Fruit fly (Drosophila melanogaster) whole organism, embryonic: Measurements from ENCODE around the gene CG5902.

Experiments used
- Ada2b ChIP-seq: fragments of 200-800 bp; sonication (Bioruptor generic); IDR thresholded peaks from 2 replicates; pipeline ENCODE4 v1.3.6; 2022; ENCODE audit warnings: missing biosample characterization, missing genetic modification characterization
- Aef1 ChIP-seq: fragments of 200-800 bp; sonication (Bioruptor generic); IDR thresholded peaks from 3 replicates; pipeline ENCODE4 v1.3.6; 2022; ENCODE audit warnings: missing biosample characterization, missing genetic modification characterization
- B-H2 ChIP-seq: fragments of 200-800 bp; sonication (Bioruptor generic); optimal IDR thresholded peaks from 2 replicates; lab custom pipeline; 2018; ENCODE audit warnings: missing biosample characterization, mild to moderate bottlenecking, missing genetic modification characterization
- CG10321 ChIP-seq: fragments of 200-800 bp; sonication (Bioruptor generic); IDR thresholded peaks from 2 replicates; pipeline ENCODE4 v1.3.6; 2022; ENCODE audit warnings: missing biosample characterization, missing genetic modification characterization
- CG10462 ChIP-seq: fragments of 200-800 bp; sonication (Bioruptor generic); optimal IDR thresholded peaks from 2 replicates; lab custom pipeline; 2016; ENCODE audit warnings: missing biosample characterization, missing genetic modification characterization
- CG10543 ChIP-seq: fragments of 200-800 bp; sonication (Bioruptor generic); optimal IDR thresholded peaks from 3 replicates; lab custom pipeline; 2017; ENCODE audit warnings: missing biosample characterization, mild to moderate bottlenecking, missing genetic modification characterization, moderate library complexity
- CG10565 ChIP-seq: fragments of 200-800 bp; sonication (Bioruptor generic); optimal IDR thresholded peaks from 3 replicates; lab custom pipeline; 2016; ENCODE audit warnings: missing biosample characterization, mild to moderate bottlenecking, missing genetic modification characterization
- CG13287 ChIP-seq: fragments of 200-800 bp; sonication (Bioruptor generic); IDR thresholded peaks from 2 replicates; pipeline ENCODE4 v1.3.6; 2022; ENCODE audit warnings: missing biosample characterization, missing genetic modification characterization; ENCODE audit not compliant: partially characterized antibody
- CG13424 ChIP-seq: fragments of 200-800 bp; sonication (Bioruptor generic); optimal IDR thresholded peaks from 2 replicates; lab custom pipeline; 2019; ENCODE audit warnings: missing biosample characterization, mild to moderate bottlenecking, missing genetic modification characterization, moderate library complexity
- CG13894 ChIP-seq: fragments of 200-800 bp; sonication (Bioruptor generic); optimal IDR thresholded peaks from 3 replicates; lab custom pipeline; 2018; ENCODE audit warnings: missing biosample characterization, mild to moderate bottlenecking, missing genetic modification characterization, moderate library complexity
- CG1602 ChIP-seq: fragments of 200-800 bp; sonication (Bioruptor generic); optimal IDR thresholded peaks from 3 replicates; lab custom pipeline; 2016; ENCODE audit warnings: missing biosample characterization, missing genetic modification characterization
- CG17612 ChIP-seq: fragments of 200-800 bp; sonication (Bioruptor generic); IDR thresholded peaks from 2 replicates; pipeline ENCODE4 v1.3.6; 2022; ENCODE audit warnings: missing biosample characterization, missing genetic modification characterization
- CG17802 ChIP-seq: fragments of 200-800 bp; sonication (Bioruptor generic); optimal IDR thresholded peaks from 2 replicates; lab custom pipeline; 2018; ENCODE audit warnings: missing biosample characterization, mild to moderate bottlenecking, missing genetic modification characterization, moderate library complexity
- CG18476 ChIP-seq: fragments of 200-800 bp; sonication (Bioruptor generic); optimal IDR thresholded peaks from 2 replicates; lab custom pipeline; 2016; ENCODE audit warnings: missing biosample characterization, mild to moderate bottlenecking, missing genetic modification characterization
- CG2116 ChIP-seq: fragments of 200-800 bp; sonication (Bioruptor generic); optimal IDR thresholded peaks from 3 replicates; lab custom pipeline; 2018; ENCODE audit warnings: missing biosample characterization, mild to moderate bottlenecking, missing genetic modification characterization
- CG32532 ChIP-seq: fragments of 200-800 bp; sonication (Bioruptor generic); IDR thresholded peaks from 2 replicates; pipeline ENCODE4 v1.3.6; 2022; ENCODE audit warnings: missing biosample characterization, missing genetic modification characterization
- CG34422 ChIP-seq: fragments of 200-800 bp; sonication (Bioruptor generic); IDR thresholded peaks from 3 replicates; pipeline ENCODE4 v1.3.6; 2022; ENCODE audit warnings: missing biosample characterization, missing genetic modification characterization
- CG3838 ChIP-seq: fragments of 200-800 bp; sonication (Bioruptor generic); optimal IDR thresholded peaks from 3 replicates; lab custom pipeline; 2016; ENCODE audit warnings: missing biosample characterization, missing genetic modification characterization
- CG4282 ChIP-seq: fragments of 200-800 bp; sonication (Bioruptor generic); optimal IDR thresholded peaks from 2 replicates; lab custom pipeline; 2016; ENCODE audit warnings: missing biosample characterization, missing genetic modification characterization
- CG4328 ChIP-seq: fragments of 200-800 bp; sonication (Bioruptor generic); optimal IDR thresholded peaks from 3 replicates; lab custom pipeline; 2017; ENCODE audit warnings: missing biosample characterization, missing genetic modification reagents, missing genetic modification characterization
- CG4617 ChIP-seq: fragments of 200-800 bp; sonication (Bioruptor generic); optimal IDR thresholded peaks from 3 replicates; lab custom pipeline; 2016; ENCODE audit warnings: missing biosample characterization, missing genetic modification characterization, borderline replicate concordance
- CG7556 ChIP-seq: fragments of 200-800 bp; sonication (Bioruptor generic); optimal IDR thresholded peaks from 2 replicates; lab custom pipeline; 2017; ENCODE audit warnings: missing biosample characterization, mild to moderate bottlenecking, missing genetic modification characterization
- CG9932 ChIP-seq: fragments of 200-800 bp; sonication (Bioruptor generic); IDR thresholded peaks from 2 replicates; pipeline ENCODE4 v1.3.6; 2022; ENCODE audit warnings: missing biosample characterization, missing genetic modification characterization
- E2f1 ChIP-seq: fragments of 200-800 bp; sonication (Bioruptor generic); IDR thresholded peaks from 2 replicates; pipeline ENCODE4 v1.3.6; 2022; ENCODE audit warnings: missing biosample characterization, missing genetic modification characterization
- Ets97D ChIP-seq: fragments of 200-800 bp; sonication (Bioruptor generic); optimal IDR thresholded peaks from 3 replicates; lab custom pipeline; 2016; ENCODE audit warnings: missing biosample characterization, missing genetic modification characterization
- Fer1 ChIP-seq: fragments of 200-800 bp; sonication (Bioruptor generic); optimal IDR thresholded peaks from 2 replicates; lab custom pipeline; 2017; ENCODE audit warnings: missing biosample characterization, mild to moderate bottlenecking, missing genetic modification characterization
- HLHmδ ChIP-seq: fragments of 200-800 bp; sonication (Bioruptor generic); optimal IDR thresholded peaks from 2 replicates; lab custom pipeline; 2018; ENCODE audit warnings: missing biosample characterization, mild to moderate bottlenecking, missing genetic modification characterization, moderate library complexity
- Kr ChIP-seq: fragments of 200-800 bp; sonication (Bioruptor generic); optimal IDR thresholded peaks from 2 replicates; lab custom pipeline; 2017; ENCODE audit warnings: missing biosample characterization, mild to moderate bottlenecking, missing genetic modification characterization
- Meics ChIP-seq: fragments of 200-800 bp; sonication (Bioruptor generic); optimal IDR thresholded peaks from 2 replicates; lab custom pipeline; 2017; ENCODE audit warnings: missing biosample characterization, mild to moderate bottlenecking, missing genetic modification characterization
- Nf-YB ChIP-seq: fragments of 200-800 bp; sonication (Bioruptor generic); optimal IDR thresholded peaks from 3 replicates; lab custom pipeline; 2019; ENCODE audit warnings: missing biosample characterization, mild to moderate bottlenecking, missing genetic modification characterization, moderate library complexity
- Scr ChIP-seq: fragments of 200-800 bp; sonication (Bioruptor generic); IDR thresholded peaks from 2 replicates; pipeline ENCODE4 v1.3.6; 2022; ENCODE audit warnings: missing biosample characterization, missing genetic modification characterization; ENCODE audit not compliant: partially characterized antibody
- Stat92E ChIP-seq, 3 experiments: fragments of >200 bp in 2 of 3; fragments of 200-800 bp in 1 of 3; sonication (Bioruptor generic) in 1 of 3; optimal IDR thresholded peaks; 2 replicates each; lab custom pipeline; 2017 to 2019; ENCODE audit warnings: missing biosample characterization in 3 of 3, missing genetic modification characterization in 3 of 3, mild to moderate bottlenecking in 1 of 3, moderate library complexity in 1 of 3
- ato ChIP-seq: fragments of 200-800 bp; sonication (Bioruptor generic); IDR thresholded peaks from 2 replicates; pipeline ENCODE4 v1.3.6; 2022; ENCODE audit warnings: missing biosample characterization, missing genetic modification characterization; ENCODE audit not compliant: partially characterized antibody
- bab2 ChIP-seq: fragments of 200-800 bp; sonication (Bioruptor generic); optimal IDR thresholded peaks from 2 replicates; lab custom pipeline; 2016; ENCODE audit warnings: missing biosample characterization, missing genetic modification characterization
- br ChIP-seq: fragments of >200 bp; optimal IDR thresholded peaks from 2 replicates; lab custom pipeline; 2017
- crol ChIP-seq: fragments of 200-800 bp; sonication (Bioruptor generic); IDR thresholded peaks from 2 replicates; pipeline ENCODE4 v1.3.6; 2022; ENCODE audit warnings: missing biosample characterization, missing genetic modification characterization
- en ChIP-seq: fragments of 200-800 bp; sonication (Bioruptor generic); optimal IDR thresholded peaks from 2 replicates; lab custom pipeline; 2016; ENCODE audit warnings: missing biosample characterization, missing genetic modification characterization
- eyg ChIP-seq: fragments of 200-800 bp; sonication (Bioruptor generic); optimal IDR thresholded peaks from 3 replicates; lab custom pipeline; 2016; ENCODE audit warnings: missing biosample characterization, missing genetic modification characterization
- fd96Cb ChIP-seq: fragments of 200-800 bp; sonication (Bioruptor generic); optimal IDR thresholded peaks from 2 replicates; lab custom pipeline; 2018; ENCODE audit warnings: missing biosample characterization, mild to moderate bottlenecking, missing genetic modification characterization, moderate library complexity
- fru ChIP-seq: fragments of >200 bp; optimal IDR thresholded peaks from 2 replicates; lab custom pipeline; 2017
- jigr1 ChIP-seq: fragments of 200-800 bp; sonication (Bioruptor generic); IDR thresholded peaks from 3 replicates; pipeline ENCODE4 v1.3.6; 2022; ENCODE audit warnings: missing biosample characterization, missing genetic modification characterization
- lilli ChIP-seq: fragments of 200-800 bp; sonication (Bioruptor generic); optimal IDR thresholded peaks from 3 replicates; lab custom pipeline; 2016; ENCODE audit warnings: missing biosample characterization, missing genetic modification characterization
- maf-S ChIP-seq: fragments of 200-800 bp; sonication (Bioruptor generic); optimal IDR thresholded peaks from 2 replicates; lab custom pipeline; 2016; ENCODE audit warnings: missing biosample characterization, missing genetic modification characterization
- nau ChIP-seq: fragments of 200-800 bp; sonication (Bioruptor generic); optimal IDR thresholded peaks from 3 replicates; lab custom pipeline; 2017; ENCODE audit warnings: missing biosample characterization, mild to moderate bottlenecking, missing genetic modification characterization, missing genetic modification reagents
- otp ChIP-seq: fragments of 200-800 bp; sonication (Bioruptor generic); IDR thresholded peaks from 3 replicates; pipeline ENCODE4, ENCODE4 v1.3.6; 2022; ENCODE audit warnings: missing biosample characterization, missing genetic modification characterization
- ranshi ChIP-seq: fragments of 200-800 bp; sonication (Bioruptor generic); IDR thresholded peaks from 2 replicates; pipeline ENCODE4 v1.3.6; 2022; ENCODE audit warnings: missing biosample characterization, missing genetic modification characterization
- repo ChIP-seq: fragments of 200-800 bp; sonication (Bioruptor generic); optimal IDR thresholded peaks from 2 replicates; lab custom pipeline; 2016; ENCODE audit warnings: missing biosample characterization, missing genetic modification characterization
- ro ChIP-seq: fragments of 200-800 bp; sonication (Bioruptor generic); IDR thresholded peaks from 2 replicates; pipeline ENCODE4 v1.3.6; 2022; ENCODE audit warnings: missing biosample characterization, missing genetic modification characterization
- tgo ChIP-seq: fragments of 200-800 bp; sonication (Bioruptor generic); IDR thresholded peaks from 3 replicates; pipeline ENCODE4 v1.3.6; 2022; ENCODE audit warnings: missing biosample characterization, missing genetic modification characterization
- tio ChIP-seq: fragments of 200-800 bp; sonication (Bioruptor generic); optimal IDR thresholded peaks from 2 replicates; lab custom pipeline; 2017; ENCODE audit warnings: missing biosample characterization, missing genetic modification characterization, inconsistent platforms

Gene CG5902

dm6 chr3R:23958091-23958838, 28.2 kb upstream of the CG5902 start, which contains the start of the genes GluProRS and AP-1sigma (continued):
- TF ChIP-seq CG17612 (peak; percentile 84), ranshi (GFP tag; lab: Robert Waterston, UW) (peak; percentile 95), Stat92E (GFP tag; optimal IDR thresholded peaks at IDR 0.05; lab: Kevin White, UChicago) (peak in 1 of 3 experiments; percentile 67), CG4617 (GFP tag; lab: Kevin White, UChicago) (peak; percentile 96), Kr (no peak), Aef1 (GFP tag; lab: Robert Waterston, UW) (peak; percentile 95), lilli (GFP tag; lab: Kevin White, UChicago) (peak; percentile 95), Scr (GFP tag; lab: Robert Waterston, UW) (peak; percentile 97), E2f1 (GFP tag; lab: Robert Waterston, UW) (peak; percentile 96), nau (no peak), CG10462 (GFP tag; lab: Kevin White, UChicago) (peak; percentile 75), crol (GFP tag; lab: Robert Waterston, UW) (peak; percentile 66), Ets97D (GFP tag; lab: Kevin White, UChicago) (peak; percentile 78), tgo (peak; percentile 98), ato (GFP tag; lab: Robert Waterston, UW) (peak; percentile 67), CG3838 (peak; percentile 77), maf-S (peak; percentile 82), CG7556 (GFP tag; lab: Kevin White, UChicago) (peak; percentile 82), ro (GFP tag; lab: Robert Waterston, UW) (peak; percentile 79), Fer1 (GFP tag; lab: Kevin White, UChicago) (peak; percentile 83), CG18476 (peak; percentile 91), fd96Cb (tag; lab: Kevin White, UChicago) (peak; percentile 91), CG10565 (GFP tag; lab: Kevin White, UChicago) (peak; percentile 53), en (GFP tag; lab: Kevin White, UChicago) (peak; percentile 60), CG34422 (GFP tag; lab: Robert Waterston, UW) (peak; percentile 98), Ada2b (GFP tag; lab: Robert Waterston, UW) (peak; percentile 95), CG4328 (GFP tag; lab: Kevin White, UChicago) (peak; percentile 85), Meics (GFP tag; lab: Kevin White, UChicago) (peak; percentile 87), B-H2 (GFP tag; lab: Kevin White, UChicago) (peak; percentile 86), CG9932 (GFP tag; lab: Robert Waterston, UW) (peak; percentile 99), CG13894 (tag; lab: Kevin White, UChicago) (no peak), CG4282 (GFP tag; lab: Kevin White, UChicago) (peak; percentile 63), CG32532 (peak; percentile 95), fru (lab: Kevin White, UChicago) (no peak), repo (GFP tag; lab: Kevin White, UChicago) (peak; percentile 50), eyg (GFP tag; lab: Kevin White, UChicago) (peak; percentile 48), CG13287 (GFP tag; lab: Robert Waterston, UW) (peak; percentile 96), CG17802 (peak; percentile 70), CG1602 (GFP tag; lab: Kevin White, UChicago) (peak; percentile 94), HLHmδ (GFP tag; lab: Kevin White, UChicago) (no peak), CG10321 (peak; percentile 59), CG10543 (GFP tag; lab: Kevin White, UChicago) (peak; percentile 82), otp (GFP tag; lab: Robert Waterston, UW) (peak; percentile 93), CG2116 (GFP tag; lab: Kevin White, UChicago) (peak; percentile 70), Nf-YB (GFP tag; lab: Kevin White, UChicago) (peak; percentile 65), br (lab: Kevin White, UChicago) (no peak), tio (GFP tag; lab: Kevin White, UChicago) (peak; percentile 87), jigr1 (GFP tag; lab: Robert Waterston, UW) (peak; percentile 89), CG13424 (tag; lab: Kevin White, UChicago) (peak; percentile 91), bab2 (GFP tag; lab: Kevin White, UChicago) (peak; percentile 85)
